Worm (Caenorhabditis elegans) whole organism, L3 larva: ENCODE data around the gene mlc-6.

Source experiments
- ama-1 ChIP-seq: fragments of 150-350 bp; optimal IDR thresholded peaks from 2 replicates; lab custom pipeline; 2018
- ceh-82 ChIP-seq: fragments of 150-350 bp; optimal IDR thresholded peaks from 2 replicates; lab custom pipeline; 2014; ENCODE audit warnings: missing biosample characterization, missing genetic modification characterization
- ceh-9 ChIP-seq: sonication (generic microtip); optimal IDR thresholded peaks from 2 replicates; lab custom pipeline; 2018; ENCODE audit warnings: missing biosample characterization, missing genetic modification characterization
- egl-27 ChIP-seq: sonication (generic microtip); optimal IDR thresholded peaks from 4 replicates; lab custom pipeline; 2017; ENCODE audit warnings: missing biosample characterization, missing genetic modification reagents, missing genetic modification characterization
- jun-1 ChIP-seq: fragments of 150-350 bp; optimal IDR thresholded peaks from 2 replicates; lab custom pipeline; 2014; ENCODE audit warnings: missing biosample characterization, missing genetic modification reagents, missing genetic modification characterization
- lin-39 ChIP-seq: fragments of 150-350 bp; optimal IDR thresholded peaks from 2 replicates; lab custom pipeline; 2018; ENCODE audit warnings: missing biosample characterization, missing genetic modification reagents, missing genetic modification characterization
- nhr-43 ChIP-seq: sonication (generic microtip); optimal IDR thresholded peaks from 2 replicates; lab custom pipeline; 2016; ENCODE audit warnings: mild to moderate bottlenecking, missing genetic modification characterization, missing compliant biosample characterization; ENCODE audit not compliant: poor library complexity, severe bottlenecking
- nhr-77 ChIP-seq: fragments of 150-350 bp; optimal IDR thresholded peaks from 2 replicates; lab custom pipeline; 2014; ENCODE audit warnings: missing biosample characterization, missing genetic modification characterization
- pha-4 ChIP-seq: fragments of 150-350 bp; optimal IDR thresholded peaks from 2 replicates; lab custom pipeline; 2014; ENCODE audit warnings: missing biosample characterization, missing genetic modification reagents, missing genetic modification characterization
- tbx-2 ChIP-seq: sonication (generic microtip); optimal IDR thresholded peaks from 2 replicates; lab custom pipeline; 2016; ENCODE audit warnings: mild to moderate bottlenecking, missing genetic modification characterization, missing compliant biosample characterization
- unc-62 ChIP-seq: fragments of 150-350 bp; sonication (generic microtip); optimal IDR thresholded peaks from 4 replicates; lab custom pipeline; 2014; ENCODE audit warnings: missing biosample characterization, missing genetic modification reagents, missing genetic modification characterization
- ztf-4 ChIP-seq: fragments of 150-350 bp; optimal IDR thresholded peaks from 2 replicates; lab custom pipeline; 2014; ENCODE audit warnings: missing biosample characterization, missing genetic modification characterization

- TF ChIP-seq pha-4 (tag; lab: Kevin White, UChicago) (no peak), nhr-77 (tag; lab: Kevin White, UChicago) (no peak), nhr-43 (tag; lab: Kevin White, UChicago) (no peak), unc-62 (GFP tag; lab: Kevin White, UChicago) (no peak), jun-1 (tag; lab: Kevin White, UChicago) (no peak), lin-39 (no peak), ceh-82 (tag; lab: Kevin White, UChicago) (no peak), ama-1 (lab: Kevin White, UChicago) (no peak), ztf-4 (tag; lab: Kevin White, UChicago) (no peak), tbx-2 (tag; lab: Kevin White, UChicago) (no peak), ceh-9 (tag; lab: Kevin White, UChicago) (no peak), egl-27 (no peak)
These were observed 35.1 kb upstream of the mlc-6 start, which contains the start of gene E02H4.2 for ce11 chrX:14281526-14281925.
